Fruit fly (Drosophila melanogaster) S2 (cell line): ENCODE measurements around the gene Tti1.
A peak's percentile ranks its signal among the peaks of the same experiment; 100 is the strongest.

ENCODE experiments used
- CG8478 ChIP-seq: fragments of >200 bp; optimal IDR thresholded peaks from 2 replicates; lab custom pipeline; 2018
- CTCF ChIP-seq, 2 experiments: fragments of >200 bp; optimal IDR thresholded peaks; 2 replicates each; lab custom pipeline; 2018

Gene Tti1

dm6 chr3R:9739793-9740192 is 14.7 kb downstream of the Tti1 start, which contains the start of gene side-VII:
TSS of gene side-VII (minus strand) at chr3R:9739979.
- TF ChIP-seq CG8478 (lab: Kevin White, UChicago) (no peak), CTCF (optimal IDR thresholded peaks at IDR 0.05; lab: Kevin White, UChicago) (no peak)

DNA sequence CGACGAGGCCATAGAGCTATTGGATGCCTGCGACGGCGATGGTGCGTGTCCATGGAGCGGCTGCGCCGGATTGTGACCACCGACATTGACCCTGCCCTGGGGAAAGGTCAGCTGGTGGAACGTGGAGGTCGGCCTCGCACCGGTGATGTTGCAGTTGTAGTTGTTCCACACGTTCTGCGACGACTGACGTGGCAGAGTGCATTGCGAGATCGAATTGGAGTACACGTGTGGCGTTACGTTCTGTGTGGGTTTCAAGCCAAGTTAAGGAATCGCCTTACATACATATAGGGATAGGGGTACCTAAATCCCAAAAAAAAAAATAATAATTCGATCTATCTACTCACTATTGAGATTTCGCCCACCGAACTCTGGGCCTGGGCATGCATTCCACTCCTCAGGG is 19.3 kb downstream of the Tti1 start:
- TF ChIP-seq CG8478 (lab: Kevin White, UChicago) (no peak), CTCF (optimal IDR thresholded peaks at IDR 0.05; lab: Kevin White, UChicago) (no peak)

- no peak for TF ChIP-seq CG8478 (lab: Kevin White, UChicago)
- no peak for TF ChIP-seq CTCF (optimal IDR thresholded peaks at IDR 0.05; lab: Kevin White, UChicago)
Observed at dm6 chr3R:9733150-9733549, 21.3 kb downstream of the Tti1 start, which contains the start of gene alphaTub85E. TSS of gene alphaTub85E (minus strand) at chr3R:9733250.

- TF ChIP-seq CG8478 (lab: Kevin White, UChicago) (no peak), CTCF (optimal IDR thresholded peaks at IDR 0.05; lab: Kevin White, UChicago) (no peak)
Observed at dm6 chr3R:9730784-9731183, 23.7 kb downstream of the Tti1 start, which contains the start of gene FoxP. TSS of gene FoxP (minus strand) at chr3R:9730872.

dm6 chr3R:9725121-9725956 is 29.1 kb downstream of the Tti1 start, which contains the start of gene hyd:
TSS of gene hyd (minus strand) at chr3R:9725615.
- TF ChIP-seq CG8478 (lab: Kevin White, UChicago) (no peak), CTCF (optimal IDR thresholded peaks at IDR 0.05; lab: Kevin White, UChicago) (no peak)

dm6 chr3R:9710886-9711285 is 43.6 kb downstream of the Tti1 start, which contains the start of the genes trbd and dmt:
TSS of gene trbd (minus strand) at chr3R:9711037.
TSS of gene dmt (plus strand) at chr3R:9711142.
- peak; percentile 44 to 65 for TF ChIP-seq CTCF (optimal IDR thresholded peaks at IDR 0.05; lab: Kevin White, UChicago)
- TF ChIP-seq CG8478 (lab: Kevin White, UChicago): no peak

DNA sequence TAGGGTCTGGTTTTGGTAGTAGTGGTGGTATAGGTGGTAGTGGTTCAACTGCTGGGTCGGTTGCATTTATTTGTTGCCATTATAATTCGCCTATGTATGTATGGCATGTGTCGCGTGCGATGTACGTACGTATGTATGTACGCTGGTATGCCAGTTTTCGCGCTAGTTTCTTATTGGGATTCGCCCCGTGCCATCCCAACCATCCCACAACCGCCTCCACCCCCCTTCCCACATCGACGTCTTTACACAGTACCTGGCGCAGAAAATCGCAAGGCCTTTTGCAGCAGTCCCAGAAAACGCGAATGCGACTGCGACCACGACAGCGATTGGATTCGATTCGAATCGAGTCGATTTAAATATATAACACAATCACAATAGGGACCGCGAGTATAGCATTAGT is 44.3 kb downstream of the Tti1 start:
- no peak for TF ChIP-seq CG8478 (lab: Kevin White, UChicago)
- no peak for TF ChIP-seq CTCF (optimal IDR thresholded peaks at IDR 0.05; lab: Kevin White, UChicago)

- TF ChIP-seq CG8478 (lab: Kevin White, UChicago): no peak
- TF ChIP-seq CTCF (optimal IDR thresholded peaks at IDR 0.05; lab: Kevin White, UChicago): peak; percentile 69 to 72
Observed at dm6 chr3R:9705008-9705628, 49.4 kb downstream of the Tti1 start, which contains the start of gene Unc-115a. TSS of gene Unc-115a (minus strand) at chr3R:9705417.

DNA sequence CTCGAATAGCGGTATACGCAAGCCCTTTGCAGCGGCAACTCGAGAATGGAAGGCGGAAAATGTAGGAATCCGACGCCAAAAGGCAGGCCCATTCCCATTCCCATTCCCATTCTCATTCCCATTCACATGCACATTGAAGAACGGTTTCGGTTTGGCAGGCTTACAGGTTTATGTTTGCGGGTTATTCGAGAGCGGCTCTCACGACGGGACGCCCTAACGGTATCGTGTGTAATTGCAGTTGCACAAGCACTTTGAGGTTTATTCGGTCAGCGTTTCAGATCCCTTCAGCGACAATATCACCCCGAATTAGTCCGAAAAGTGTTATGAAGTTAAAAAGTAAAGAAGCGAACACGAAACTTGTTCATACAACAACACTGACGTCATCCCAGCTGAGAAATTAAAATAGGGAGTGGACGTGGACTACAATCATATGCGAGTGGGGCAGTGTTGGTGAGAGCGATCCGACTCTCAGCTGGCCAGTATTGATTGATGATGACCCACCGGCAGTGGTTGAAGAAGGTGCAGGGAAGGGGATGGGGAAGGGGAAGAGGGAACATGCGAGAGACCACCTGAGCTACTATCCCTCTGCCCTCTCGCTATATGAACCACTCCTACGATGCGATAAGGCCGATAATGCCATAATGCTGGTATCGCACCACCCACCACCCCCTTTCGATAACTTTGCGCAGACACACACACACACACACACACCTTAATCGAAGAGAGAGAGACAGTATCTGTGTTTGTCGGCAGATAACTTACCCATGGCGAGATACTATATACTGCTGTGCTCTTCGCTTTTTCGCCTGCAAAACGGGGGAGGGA is 50.1 kb downstream of the Tti1 start:
- no peak for TF ChIP-seq CG8478 (lab: Kevin White, UChicago)
- no peak for TF ChIP-seq CTCF (optimal IDR thresholded peaks at IDR 0.05; lab: Kevin White, UChicago)

dm6 chr3R:9703273-9703672 is 51.2 kb downstream of the Tti1 start:
- no peak for TF ChIP-seq CG8478 (lab: Kevin White, UChicago)
- no peak for TF ChIP-seq CTCF (optimal IDR thresholded peaks at IDR 0.05; lab: Kevin White, UChicago)

DNA sequence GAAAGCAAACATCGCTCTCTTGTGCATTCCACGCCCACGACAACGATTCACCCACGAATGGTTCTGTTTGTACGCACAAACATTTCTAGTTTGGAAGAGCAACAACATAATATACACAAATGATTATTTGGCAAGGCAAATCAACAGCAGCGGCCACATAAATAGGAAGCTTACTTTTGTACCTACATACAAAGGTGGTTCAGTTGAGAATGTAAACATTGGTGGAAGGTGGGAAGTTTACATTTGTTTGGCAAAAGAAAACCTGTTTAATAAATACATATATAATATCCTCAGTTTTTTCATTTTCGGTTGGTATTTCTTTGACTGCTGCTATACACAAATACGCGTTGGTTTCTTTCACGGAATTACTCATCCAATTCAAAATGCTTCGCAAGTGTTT is 51.9 kb downstream of the Tti1 start:
- TF ChIP-seq CTCF (optimal IDR thresholded peaks at IDR 0.05; lab: Kevin White, UChicago): no peak

- TF ChIP-seq CTCF (optimal IDR thresholded peaks at IDR 0.05; lab: Kevin White, UChicago) (no peak), CG8478 (lab: Kevin White, UChicago) (no peak)
Observed at dm6 chr3R:9701897-9702296, 52.6 kb downstream of the Tti1 start.

DNA sequence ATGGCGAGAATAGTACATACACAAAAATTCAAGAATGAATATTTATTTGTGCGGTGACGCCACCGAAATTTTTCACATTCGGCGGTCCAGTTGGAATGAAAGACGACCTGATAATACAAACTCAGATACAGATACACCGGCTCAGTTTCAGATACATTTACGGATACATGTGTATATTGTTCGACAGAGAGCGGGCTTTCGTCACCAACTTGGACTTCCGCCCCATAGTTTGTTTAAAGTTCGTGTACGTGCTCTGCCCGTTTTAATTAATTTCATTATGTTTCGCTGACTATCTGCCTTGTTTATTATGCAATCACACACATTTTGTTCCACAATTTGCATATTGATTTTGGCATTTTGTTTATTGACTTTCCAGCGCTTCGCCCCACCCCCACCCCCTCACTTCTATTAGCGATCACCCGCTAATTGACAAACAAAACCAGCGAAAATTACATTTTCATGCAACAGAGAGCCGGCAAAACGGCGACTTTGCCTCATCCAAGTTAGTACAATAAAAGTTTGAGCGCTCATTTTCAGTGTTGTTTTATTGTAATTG is 53.3 kb downstream of the Tti1 start:
- no peak for TF ChIP-seq CG8478 (lab: Kevin White, UChicago)
- no peak for TF ChIP-seq CTCF (optimal IDR thresholded peaks at IDR 0.05; lab: Kevin White, UChicago)
